Worm (Caenorhabditis elegans) whole organism, early embryonic: ENCODE measurements around the gene srsx-37.
"Not testable (repeated sequence)": the region's sequence is repeated elsewhere in the genome, so short reads cannot be mapped to it uniquely, and the experiment has no call there.

Source experiments
- B0310.2 ChIP-seq: sonication (generic microtip); optimal IDR thresholded peaks from 2 replicates; lab custom pipeline; 2016; ENCODE audit warnings: mild to moderate bottlenecking, missing genetic modification characterization, missing compliant biosample characterization
- F13C5.2 ChIP-seq: sonication (generic microtip); optimal IDR thresholded peaks from 2 replicates; lab custom pipeline; 2017; ENCODE audit warnings: mild to moderate bottlenecking, missing genetic modification characterization, inconsistent platforms, missing compliant biosample characterization
- aly-1 ChIP-seq: sonication (generic microtip); optimal IDR thresholded peaks from 2 replicates; lab custom pipeline; 2016; ENCODE audit warnings: missing genetic modification characterization, missing compliant biosample characterization
- ama-1 ChIP-seq: fragments of 150-350 bp; optimal IDR thresholded peaks from 2 replicates; lab custom pipeline; 2014
- ceh-13 ChIP-seq: fragments of 200-800 bp; sonication (Bioruptor generic); optimal IDR thresholded peaks from 2 replicates; lab custom pipeline; 2018; ENCODE audit warnings: mild to moderate bottlenecking, missing genetic modification characterization, missing compliant biosample characterization
- ets-7 ChIP-seq: sonication (generic microtip); optimal IDR thresholded peaks from 2 replicates; lab custom pipeline; 2016; ENCODE audit warnings: missing genotype, missing genetic modification characterization, missing compliant biosample characterization
- flt-1 ChIP-seq: fragments of 200-800 bp; sonication (Bioruptor generic); IDR thresholded peaks from 2 replicates; pipeline ENCODE4 v1.3.6; 2022; ENCODE audit warnings: missing genetic modification characterization, missing compliant biosample characterization
- hnd-1 ChIP-seq: sonication (generic microtip); optimal IDR thresholded peaks from 2 replicates; lab custom pipeline; 2016; ENCODE audit warnings: missing genetic modification characterization, missing compliant biosample characterization
- pes-1 ChIP-seq: fragments of 200-800 bp; sonication (Bioruptor generic); IDR thresholded peaks from 2 replicates; pipeline ENCODE4 v1.3.6; 2022; ENCODE audit warnings: missing genetic modification reagents, missing genetic modification characterization, missing compliant biosample characterization
- tbx-37 ChIP-seq: fragments of 200-800 bp; sonication (Bioruptor generic); conservative IDR thresholded peaks from 2 replicates; pipeline ENCODE4 v1.3.6; 2022; ENCODE audit warnings: missing genetic modification reagents, missing genetic modification characterization, missing compliant biosample characterization
- tra-4 ChIP-seq: sonication (generic microtip); optimal IDR thresholded peaks from 2 replicates; lab custom pipeline; 2017; ENCODE audit warnings: missing genetic modification characterization, missing compliant biosample characterization

DNA sequence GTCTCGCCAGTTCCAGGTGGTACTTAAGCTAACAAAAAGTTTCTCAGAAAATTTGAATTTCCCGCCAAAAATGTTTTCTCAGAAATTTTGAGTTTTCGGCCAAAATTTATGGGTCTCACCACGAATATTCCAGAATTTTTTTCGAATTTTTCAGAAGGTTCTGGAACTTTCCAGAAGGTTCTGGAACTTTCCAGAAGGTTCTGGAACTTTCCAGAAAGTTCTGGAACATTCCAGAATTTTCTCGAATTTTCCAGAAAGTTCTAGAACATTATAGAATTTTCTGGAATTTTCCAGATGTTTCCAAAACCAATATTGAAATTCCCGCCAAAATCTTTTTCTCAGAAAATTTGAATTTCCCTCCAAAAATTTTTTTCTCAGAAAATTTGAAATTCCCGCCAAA, 36.5 kb upstream of the srsx-37 start:
- not testable (repeated sequence) for TF ChIP-seq ama-1 (lab: Kevin White, UChicago); hnd-1 (tag; lab: Kevin White, UChicago); tbx-37; tra-4; ceh-13 (GFP tag; lab: Kevin White, UChicago); aly-1; ets-7 (tag; lab: Kevin White, UChicago); B0310.2 (tag; lab: Kevin White, UChicago); F13C5.2
- TF ChIP-seq flt-1 (GFP tag; lab: Robert Waterston, UW) (peak; percentile 15; the same call in 1 of the 2 replicates), pes-1 (GFP tag; lab: Robert Waterston, UW) (peak; percentile 54; the same call in 1 of the 2 replicates)
